Fruit fly (Drosophila melanogaster) whole organism, embryonic: Measurements from ENCODE around the gene Gk2.
A peak's percentile ranks its signal among the peaks of the same experiment; 100 is the strongest.

Experiments
- Bteb2 ChIP-seq: fragments of 200-800 bp; sonication (Bioruptor generic); optimal IDR thresholded peaks from 2 replicates; lab custom pipeline; 2016; ENCODE audit warnings: missing biosample characterization, missing genetic modification characterization
- CG10147 ChIP-seq: fragments of 200-800 bp; sonication (Bioruptor generic); optimal IDR thresholded peaks from 2 replicates; lab custom pipeline; 2019; ENCODE audit warnings: missing biosample characterization, mild to moderate bottlenecking, missing genetic modification characterization, moderate library complexity
- CG10959 ChIP-seq: fragments of 200-800 bp; sonication (Bioruptor generic); IDR thresholded peaks from 2 replicates; pipeline ENCODE4 v1.3.6; 2022; ENCODE audit warnings: missing biosample characterization, missing genetic modification characterization
- CG10979 ChIP-seq: fragments of 200-800 bp; sonication (Bioruptor generic); optimal IDR thresholded peaks from 2 replicates; lab custom pipeline; 2018; ENCODE audit warnings: missing biosample characterization, mild to moderate bottlenecking, missing genetic modification characterization, moderate library complexity
- CG11085 ChIP-seq: fragments of 200-800 bp; sonication (Bioruptor generic); IDR thresholded peaks from 2 replicates; pipeline ENCODE4 v1.3.6; 2022; ENCODE audit warnings: missing biosample characterization, missing genetic modification characterization
- CG11695 ChIP-seq: fragments of 200-800 bp; sonication (Bioruptor generic); IDR thresholded peaks from 3 replicates; pipeline ENCODE4 v1.3.6; 2022; ENCODE audit warnings: missing biosample characterization, missing genetic modification characterization
- CG12236 ChIP-seq: fragments of 200-800 bp; sonication (Bioruptor generic); optimal IDR thresholded peaks from 2 replicates; lab custom pipeline; 2016; ENCODE audit warnings: missing biosample characterization, missing genetic modification characterization
- CG12391 ChIP-seq: fragments of 200-800 bp; sonication (Bioruptor generic); optimal IDR thresholded peaks from 3 replicates; lab custom pipeline; 2018; ENCODE audit warnings: missing biosample characterization, mild to moderate bottlenecking, missing genetic modification characterization, moderate library complexity
- CG13624 ChIP-seq: fragments of 200-800 bp; sonication (Bioruptor generic); optimal IDR thresholded peaks from 2 replicates; lab custom pipeline; 2016; ENCODE audit warnings: missing biosample characterization, missing genetic modification characterization
- CG17568 ChIP-seq: fragments of 200-800 bp; sonication (Bioruptor generic); optimal IDR thresholded peaks from 2 replicates; lab custom pipeline; 2018; ENCODE audit warnings: missing biosample characterization, mild to moderate bottlenecking, missing genetic modification characterization, moderate library complexity
- CG33213 ChIP-seq: fragments of 200-800 bp; sonication (Bioruptor generic); optimal IDR thresholded peaks from 3 replicates; lab custom pipeline; 2016; ENCODE audit warnings: missing biosample characterization, missing genetic modification characterization
- CG42726 ChIP-seq: fragments of 200-800 bp; sonication (Bioruptor generic); IDR thresholded peaks from 2 replicates; pipeline ENCODE4 v1.3.6; 2022; ENCODE audit warnings: missing biosample characterization, missing genetic modification characterization; ENCODE audit not compliant: partially characterized antibody
- CG6175 ChIP-seq: fragments of 200-800 bp; sonication (Bioruptor generic); IDR thresholded peaks from 3 replicates; pipeline ENCODE4 v1.3.6; 2022; ENCODE audit warnings: missing biosample characterization, missing genetic modification characterization
- CG6854 ChIP-seq: fragments of 200-800 bp; sonication (Bioruptor generic); optimal IDR thresholded peaks from 3 replicates; lab custom pipeline; 2017; ENCODE audit warnings: missing biosample characterization, mild to moderate bottlenecking, missing genetic modification characterization
- CG8944 ChIP-seq: fragments of 200-800 bp; sonication (Bioruptor generic); optimal IDR thresholded peaks from 3 replicates; lab custom pipeline; 2016; ENCODE audit warnings: missing biosample characterization, missing genetic modification characterization
- CG9727 ChIP-seq: fragments of 200-800 bp; sonication (Bioruptor generic); optimal IDR thresholded peaks from 3 replicates; lab custom pipeline; 2017; ENCODE audit warnings: missing biosample characterization, mild to moderate bottlenecking, missing genetic modification characterization
- D19B ChIP-seq: fragments of 200-800 bp; sonication (Bioruptor generic); optimal IDR thresholded peaks from 2 replicates; lab custom pipeline; 2017; ENCODE audit warnings: missing biosample characterization, mild to moderate bottlenecking, missing genetic modification characterization
- Doc3 ChIP-seq: fragments of 200-800 bp; sonication (Bioruptor generic); IDR thresholded peaks from 3 replicates; pipeline ENCODE4 v1.3.6; 2022; ENCODE audit warnings: missing biosample characterization, missing genetic modification characterization; ENCODE audit not compliant: partially characterized antibody
- Drgx ChIP-seq: fragments of 200-800 bp; sonication (Bioruptor generic); IDR thresholded peaks from 2 replicates; pipeline ENCODE4 v1.3.6; 2022; ENCODE audit warnings: missing biosample characterization, missing genetic modification characterization
- Elba2 ChIP-seq: fragments of 200-800 bp; sonication (Bioruptor generic); optimal IDR thresholded peaks from 3 replicates; lab custom pipeline; 2016; ENCODE audit warnings: missing biosample characterization, missing genetic modification characterization
- Ets97D ChIP-seq: fragments of 200-800 bp; sonication (Bioruptor generic); optimal IDR thresholded peaks from 3 replicates; lab custom pipeline; 2016; ENCODE audit warnings: missing biosample characterization, missing genetic modification characterization
- Fer3 ChIP-seq: fragments of 200-800 bp; sonication (Bioruptor generic); optimal IDR thresholded peaks from 2 replicates; lab custom pipeline; 2018; ENCODE audit warnings: missing biosample characterization, mild to moderate bottlenecking, missing genetic modification characterization, moderate library complexity
- GATAe ChIP-seq: fragments of 200-800 bp; sonication (Bioruptor generic); conservative IDR thresholded peaks from 2 replicates; pipeline ENCODE4 v1.3.6; 2022; ENCODE audit warnings: missing biosample characterization, missing genetic modification characterization
- Nf-YA ChIP-seq: fragments of 200-800 bp; sonication (Bioruptor generic); IDR thresholded peaks from 2 replicates; pipeline ENCODE4 v1.3.6; 2022; ENCODE audit warnings: missing biosample characterization, missing genetic modification characterization
- Opbp ChIP-seq: fragments of 200-800 bp; sonication (Bioruptor generic); IDR thresholded peaks from 3 replicates; pipeline ENCODE4 v1.3.6; 2022; ENCODE audit warnings: missing biosample characterization, missing genetic modification characterization; ENCODE audit not compliant: partially characterized antibody
- Pdp1 ChIP-seq, 2 experiments: fragments of 200-800 bp; sonication (Bioruptor generic); optimal IDR thresholded peaks; 3 replicates each; lab custom pipeline; 2016; ENCODE audit warnings: missing biosample characterization in 2 of 2, missing genetic modification characterization in 2 of 2, mild to moderate bottlenecking in 1 of 2, moderate library complexity in 1 of 2
- Ssrp ChIP-seq: fragments of 200-800 bp; sonication (Bioruptor generic); optimal IDR thresholded peaks from 2 replicates; lab custom pipeline; 2018; ENCODE audit warnings: missing biosample characterization, mild to moderate bottlenecking, missing genetic modification characterization, moderate library complexity
- Usf ChIP-seq: fragments of 200-800 bp; sonication (Bioruptor generic); optimal IDR thresholded peaks from 2 replicates; lab custom pipeline; 2017; ENCODE audit warnings: missing genotype, missing biosample characterization, missing genetic modification characterization
- az2 ChIP-seq: fragments of 200-800 bp; sonication (Bioruptor generic); optimal IDR thresholded peaks from 3 replicates; lab custom pipeline; 2016; ENCODE audit warnings: missing biosample characterization, missing genetic modification characterization
- bbx ChIP-seq: fragments of 200-800 bp; sonication (Bioruptor generic); IDR thresholded peaks from 2 replicates; pipeline ENCODE4 v1.3.6; 2022; ENCODE audit warnings: missing biosample characterization, missing genetic modification characterization; ENCODE audit not compliant: partially characterized antibody
- chm ChIP-seq: fragments of 200-800 bp; sonication (Bioruptor generic); IDR thresholded peaks from 2 replicates; pipeline ENCODE4 v1.3.6; 2022; ENCODE audit warnings: missing biosample characterization, missing genetic modification characterization
- croc ChIP-seq: fragments of 200-800 bp; sonication (Bioruptor generic); conservative IDR thresholded peaks from 3 replicates; pipeline ENCODE4 v1.3.6; 2022; ENCODE audit warnings: missing biosample characterization, missing genetic modification characterization
- dmrt99B ChIP-seq: fragments of 200-800 bp; sonication (Bioruptor generic); optimal IDR thresholded peaks from 2 replicates; lab custom pipeline; 2018; ENCODE audit warnings: missing biosample characterization, mild to moderate bottlenecking, missing genetic modification characterization, moderate library complexity
- esg ChIP-seq: fragments of 200-800 bp; sonication (Bioruptor generic); conservative IDR thresholded peaks from 2 replicates; pipeline ENCODE4 v1.3.6; 2022; ENCODE audit warnings: missing biosample characterization, missing genetic modification characterization
- gsb ChIP-seq: fragments of 200-800 bp; sonication (Bioruptor generic); IDR thresholded peaks from 2 replicates; pipeline ENCODE4 v1.3.6; 2022; ENCODE audit warnings: missing biosample characterization, missing genetic modification characterization
- ham ChIP-seq: fragments of 200-800 bp; sonication (Bioruptor generic); IDR thresholded peaks from 2 replicates; pipeline ENCODE4 v1.3.6; 2022; ENCODE audit warnings: missing biosample characterization, missing genetic modification characterization
- jumu ChIP-seq: fragments of 200-800 bp; sonication (Bioruptor generic); optimal IDR thresholded peaks from 3 replicates; lab custom pipeline; 2016; ENCODE audit warnings: missing biosample characterization, missing genetic modification characterization
- nerfin-2 ChIP-seq: fragments of 200-800 bp; sonication (Bioruptor generic); IDR thresholded peaks from 2 replicates; pipeline ENCODE4 v1.3.6; 2022; ENCODE audit warnings: missing biosample characterization, missing genetic modification characterization; ENCODE audit not compliant: partially characterized antibody
- odd ChIP-seq: fragments of 200-800 bp; sonication (Bioruptor generic); optimal IDR thresholded peaks from 2 replicates; lab custom pipeline; 2017; ENCODE audit warnings: missing biosample characterization, mild to moderate bottlenecking, missing genetic modification characterization
- p53 ChIP-seq: fragments of 200-800 bp; sonication (Bioruptor generic); optimal IDR thresholded peaks from 2 replicates; lab custom pipeline; 2016; ENCODE audit warnings: missing biosample characterization, missing genetic modification characterization
- phol ChIP-seq: fragments of 200-800 bp; sonication (Bioruptor generic); optimal IDR thresholded peaks from 3 replicates; lab custom pipeline; 2018; ENCODE audit warnings: missing biosample characterization, mild to moderate bottlenecking, missing genetic modification characterization, moderate library complexity
- pita ChIP-seq: fragments of 200-800 bp; sonication (Bioruptor generic); optimal IDR thresholded peaks from 2 replicates; lab custom pipeline; 2017; ENCODE audit warnings: missing biosample characterization, mild to moderate bottlenecking, missing genetic modification characterization
- sens-2 ChIP-seq: fragments of 200-800 bp; sonication (Bioruptor generic); IDR thresholded peaks from 2 replicates; pipeline ENCODE4 v1.3.6; 2022; ENCODE audit warnings: missing biosample characterization, missing genetic modification characterization
- sima ChIP-seq: fragments of 200-800 bp; sonication (Bioruptor generic); optimal IDR thresholded peaks from 2 replicates; lab custom pipeline; 2016; ENCODE audit warnings: missing biosample characterization, missing genetic modification characterization
- sug ChIP-seq: fragments of 200-800 bp; optimal IDR thresholded peaks from 2 replicates; lab custom pipeline; 2019; ENCODE audit warnings: missing biosample characterization, mild to moderate bottlenecking, missing genetic modification characterization, moderate library complexity
- ttk ChIP-seq: fragments of 200-800 bp; sonication (Bioruptor generic); IDR thresholded peaks from 2 replicates; pipeline ENCODE4 v2.1.2; 2022; ENCODE audit warnings: missing biosample characterization, missing genetic modification characterization
- usp ChIP-seq: fragments of >200 bp; optimal IDR thresholded peaks from 2 replicates; lab custom pipeline; 2017; ENCODE audit warnings: missing biosample characterization, missing genetic modification characterization
- wek ChIP-seq: fragments of 200-800 bp; sonication (Bioruptor generic); optimal IDR thresholded peaks from 3 replicates; lab custom pipeline; 2018; ENCODE audit warnings: missing biosample characterization, mild to moderate bottlenecking, missing genetic modification characterization, moderate library complexity

Gk2 gene

DNA sequence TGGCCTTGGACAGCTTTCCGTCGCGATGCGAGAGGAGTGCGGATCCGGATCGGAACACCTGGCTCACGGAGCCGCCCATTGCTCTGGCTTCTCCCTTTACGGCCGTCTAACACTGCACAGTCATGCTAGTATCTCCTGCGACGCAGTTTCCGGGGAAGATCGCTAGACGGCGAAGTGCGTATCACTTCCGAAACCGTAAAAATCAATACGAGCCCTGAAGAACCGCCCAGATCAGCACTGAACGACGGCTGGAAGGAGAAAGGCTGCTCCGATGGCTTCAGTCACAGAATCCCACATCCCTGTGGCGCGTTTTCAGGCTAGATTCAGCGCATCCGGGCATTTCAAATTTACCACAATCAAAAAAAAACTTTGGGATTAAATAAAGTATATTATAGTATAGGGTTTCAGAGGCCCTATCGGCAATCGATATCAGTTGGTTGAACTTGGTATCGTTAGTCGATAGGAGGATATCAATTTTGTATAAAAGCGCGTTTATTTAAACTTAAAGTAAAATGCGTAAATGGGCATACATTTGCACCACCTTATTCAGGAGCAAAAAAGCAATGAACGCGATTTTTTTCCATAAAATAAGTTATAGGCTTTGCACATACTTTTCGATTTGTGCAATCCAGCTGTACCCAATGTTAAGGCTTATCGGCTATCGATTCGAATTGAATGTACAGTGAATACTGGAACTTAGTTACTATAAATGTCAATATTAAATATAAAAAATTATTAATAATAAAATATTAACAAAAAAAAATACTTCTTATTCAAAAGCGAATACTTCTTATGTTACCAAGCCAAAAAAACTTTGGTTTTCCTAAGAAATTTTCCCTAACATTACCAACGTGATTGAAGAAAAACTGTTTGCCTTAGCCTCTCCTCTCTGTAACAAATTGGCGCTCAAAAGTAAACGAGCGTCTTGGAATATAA is 36.8 kb downstream of the Gk2 start, which contains the start of the genes CG13933 and PolD2 (continued):
- TF ChIP-seq CG13624 (GFP tag; lab: Kevin White, UChicago) (no peak), CG9727 (GFP tag; lab: Kevin White, UChicago) (peak; percentile 98), pita (no peak), gsb (GFP tag; lab: Robert Waterston, UW) (peak; percentile 96), sug (tag; lab: Kevin White, UChicago) (peak; percentile 95), D19B (GFP tag; lab: Kevin White, UChicago) (no peak), sima (GFP tag; lab: Kevin White, UChicago) (peak; percentile 23), odd (GFP tag; lab: Kevin White, UChicago) (no peak), wek (GFP tag; lab: Kevin White, UChicago) (peak; percentile 24), Ets97D (GFP tag; lab: Kevin White, UChicago) (peak; percentile 54), Doc3 (GFP tag; lab: Robert Waterston, UW) (peak; percentile 77), sens-2 (GFP tag; lab: Robert Waterston, UW) (peak; percentile 99), Fer3 (tag; lab: Kevin White, UChicago) (peak; percentile 89), CG12391 (peak; percentile 98), chm (peak; percentile 98), Pdp1 (GFP tag; optimal IDR thresholded peaks at IDR 0.05; lab: Kevin White, UChicago) (peak; percentile 78 to 83), CG10979 (tag; lab: Kevin White, UChicago) (peak; percentile 86), CG42726 (GFP tag; lab: Robert Waterston, UW) (no peak), bbx (GFP tag; lab: Robert Waterston, UW) (peak; percentile 81), Bteb2 (GFP tag; lab: Kevin White, UChicago) (peak; percentile 73), jumu (GFP tag; lab: Kevin White, UChicago) (peak; percentile 66), CG33213 (GFP tag; lab: Kevin White, UChicago) (no peak), CG10959 (peak; percentile 93), GATAe (GFP tag; lab: Robert Waterston, UW) (peak; percentile 90), esg (GFP tag; lab: Robert Waterston, UW) (peak; percentile 98), Usf (peak; percentile 94), CG6854 (GFP tag; lab: Kevin White, UChicago) (peak; percentile 68), CG11695 (peak; percentile 94), CG6175 (GFP tag; lab: Robert Waterston, UW) (peak; percentile 59; the same call in 2 of the 3 replicates), ham (peak; percentile 89), Drgx (peak; percentile 96), CG17568 (no peak), usp (GFP tag; lab: Kevin White, UChicago) (no peak), nerfin-2 (GFP tag; lab: Robert Waterston, UW) (peak; percentile 95), croc (peak; percentile 96), p53 (GFP tag; lab: Kevin White, UChicago) (peak; percentile 24), ttk (GFP tag; lab: Robert Waterston, UW) (peak; percentile 97), CG11085 (GFP tag; lab: Robert Waterston, UW) (peak; percentile 96), dmrt99B (tag; lab: Kevin White, UChicago) (no peak), CG10147 (GFP tag; lab: Kevin White, UChicago) (peak; percentile 74), Elba2 (GFP tag; lab: Kevin White, UChicago) (peak; percentile 60), az2 (GFP tag; lab: Kevin White, UChicago) (peak; percentile 98), Opbp (GFP tag; lab: Robert Waterston, UW) (peak; percentile 43), Ssrp (peak; percentile 98), phol (tag; lab: Kevin White, UChicago) (peak; percentile 88), Nf-YA (peak; percentile 92), CG8944 (peak; percentile 79), CG12236 (GFP tag; lab: Kevin White, UChicago) (peak; percentile 34)
